Worm (Caenorhabditis elegans) whole organism, young adult: ENCODE measurements around the gene sru-7.

Source experiments
- C06A6.2 ChIP-seq: fragments of 200-800 bp; sonication (Bioruptor generic); conservative IDR thresholded peaks from 2 replicates; pipeline ENCODE4 v1.3.6; 2022; ENCODE audit warnings: missing genetic modification characterization, missing compliant biosample characterization
- F10E7.11 ChIP-seq: sonication (generic microtip); optimal IDR thresholded peaks from 2 replicates; lab custom pipeline; 2017; ENCODE audit warnings: mild to moderate bottlenecking, missing genetic modification characterization, moderate library complexity, missing compliant biosample characterization
- F49E8.2 ChIP-seq: sonication (generic microtip); optimal IDR thresholded peaks from 3 replicates; lab custom pipeline; 2017; ENCODE audit warnings: missing genetic modification characterization, mild to moderate bottlenecking, missing compliant biosample characterization, antibody characterized with exemption, moderate library complexity; ENCODE audit not compliant: insufficient read depth
- attf-3 ChIP-seq: fragments of 200-800 bp; sonication (Bioruptor generic); conservative IDR thresholded peaks from 2 replicates; pipeline ENCODE4 v1.3.6; 2022; ENCODE audit warnings: missing genetic modification reagents, missing genetic modification characterization, missing compliant biosample characterization
- nhr-27 ChIP-seq: fragments of 200-800 bp; sonication (Bioruptor generic); optimal IDR thresholded peaks from 2 replicates; lab custom pipeline; 2018; ENCODE audit warnings: mild to moderate bottlenecking, missing genetic modification characterization, moderate library complexity, missing compliant biosample characterization
- sptf-2 ChIP-seq: fragments of 200-800 bp; sonication (Bioruptor generic); optimal IDR thresholded peaks from 2 replicates; lab custom pipeline; 2018; ENCODE audit warnings: mild to moderate bottlenecking, missing genetic modification characterization, missing compliant biosample characterization
- tbx-9 ChIP-seq: sonication (generic microtip); optimal IDR thresholded peaks from 2 replicates; lab custom pipeline; 2016; ENCODE audit warnings: borderline replicate concordance, missing genetic modification characterization, inconsistent platforms, missing compliant biosample characterization
- unc-62 ChIP-seq: fragments of 150-350 bp; optimal IDR thresholded peaks from 2 replicates; lab custom pipeline; 2014; ENCODE audit warnings: missing biosample characterization, missing genetic modification reagents, missing genetic modification characterization

- no peak for TF ChIP-seq sptf-2 (GFP tag; lab: Kevin White, UChicago)
- no peak for TF ChIP-seq nhr-27 (tag; lab: Kevin White, UChicago)
- TF ChIP-seq unc-62 (GFP tag; lab: Kevin White, UChicago): no peak
- TF ChIP-seq tbx-9 (tag; lab: Kevin White, UChicago): no peak
- TF ChIP-seq C06A6.2: peak; percentile 16; the same call in 1 of the 2 replicates
- no peak for TF ChIP-seq F49E8.2 (tag; lab: Kevin White, UChicago)
- no peak for TF ChIP-seq F10E7.11 (tag; lab: Kevin White, UChicago)
- TF ChIP-seq attf-3 (GFP tag; lab: Robert Waterston, UW): no peak
These were observed 36.7 kb downstream of the sru-7 start for ce11 chrIV:8529039-8529438.
